Worm (Caenorhabditis elegans): ENCODE measurements around the gene syx-16.

ce11 chrIII:5199577-5199976, 9.3 kb downstream of the syx-16 start, which contains the start of gene emb-8:
- TF ChIP-seq B0310.2 (tag; optimal IDR thresholded peaks at IDR 0.05) (no peak), hmg-4 (GFP tag; optimal IDR thresholded peaks at IDR 0.05) (no peak), pes-1 (GFP tag; IDR thresholded peaks at IDR 0.05) (no peak)

All from whole organism, early embryonic.